Worm (Caenorhabditis elegans) whole organism, L2 larva: ENCODE results near the gene F31E8.4.

Source experiments
- R02D3.7 ChIP-seq: fragments of 150-350 bp; optimal IDR thresholded peaks from 2 replicates; lab custom pipeline; 2014; ENCODE audit warnings: missing biosample characterization, missing genetic modification characterization
- ama-1 ChIP-seq: fragments of 150-350 bp; optimal IDR thresholded peaks from 2 replicates; lab custom pipeline; 2018; ENCODE audit warnings: inconsistent platforms
- egl-27 ChIP-seq: sonication (generic microtip); optimal IDR thresholded peaks from 3 replicates; lab custom pipeline; 2017; ENCODE audit warnings: missing biosample characterization, missing genetic modification reagents, missing genetic modification characterization
- nhr-12 ChIP-seq: fragments of 150-350 bp; optimal IDR thresholded peaks from 2 replicates; lab custom pipeline; 2014; ENCODE audit warnings: missing biosample characterization, missing genetic modification characterization
- nhr-23 ChIP-seq: fragments of 150-350 bp; optimal IDR thresholded peaks from 2 replicates; lab custom pipeline; 2014; ENCODE audit warnings: missing biosample characterization, missing genetic modification reagents, missing genetic modification characterization
- nhr-237 ChIP-seq: fragments of 150-350 bp; optimal IDR thresholded peaks from 2 replicates; lab custom pipeline; 2014; ENCODE audit warnings: missing biosample characterization, missing genetic modification characterization
- ztf-11 ChIP-seq: sonication (generic microtip); optimal IDR thresholded peaks from 2 replicates; lab custom pipeline; 2017; ENCODE audit warnings: missing biosample characterization, missing genetic modification characterization

DNA sequence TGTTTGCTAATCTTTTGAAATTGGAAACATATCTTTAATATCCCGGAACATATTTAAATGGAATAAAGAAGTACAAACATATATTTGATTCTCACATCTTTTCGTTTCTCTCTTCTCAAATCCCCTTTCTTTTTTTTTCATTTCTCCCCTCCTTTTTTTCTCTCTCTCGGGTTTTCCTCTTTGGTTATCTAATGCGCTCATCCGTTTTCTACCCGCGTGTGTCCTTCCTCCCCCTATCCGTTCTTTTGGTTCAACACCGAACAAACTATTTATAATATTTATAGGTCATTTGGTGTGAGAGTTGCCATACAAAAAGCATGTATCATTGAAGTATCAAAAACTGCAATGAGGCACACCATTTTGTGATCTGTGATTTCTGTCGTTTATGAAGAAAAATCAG is 24.0 kb upstream of the F31E8.4 start:
- TF ChIP-seq nhr-12 (tag; lab: Kevin White, UChicago) (no peak), ama-1 (no peak), nhr-23 (tag; lab: Kevin White, UChicago) (no peak), nhr-237 (tag; lab: Kevin White, UChicago) (no peak), egl-27 (tag; lab: Kevin White, UChicago) (peak; percentile 60), R02D3.7 (tag; lab: Kevin White, UChicago) (no peak), ztf-11 (tag; lab: Kevin White, UChicago) (no peak)
